Worm (Caenorhabditis elegans) whole organism, L3 larva: ENCODE data around the gene C14B4.2.

ENCODE experiments used
- ceh-16 ChIP-seq: sonication (generic microtip); optimal IDR thresholded peaks from 2 replicates; lab custom pipeline; 2017; ENCODE audit warnings: missing biosample characterization, missing genetic modification characterization
- ceh-28 ChIP-seq: fragments of 150-350 bp; optimal IDR thresholded peaks from 2 replicates; lab custom pipeline; 2014; ENCODE audit warnings: missing biosample characterization, missing genetic modification reagents, missing genetic modification characterization
- ceh-82 ChIP-seq: fragments of 150-350 bp; optimal IDR thresholded peaks from 2 replicates; lab custom pipeline; 2014; ENCODE audit warnings: missing biosample characterization, missing genetic modification characterization
- ceh-9 ChIP-seq: sonication (generic microtip); optimal IDR thresholded peaks from 2 replicates; lab custom pipeline; 2018; ENCODE audit warnings: missing biosample characterization, missing genetic modification characterization
- daf-12 ChIP-seq: fragments of 150-350 bp; optimal IDR thresholded peaks from 2 replicates; lab custom pipeline; 2014; ENCODE audit warnings: missing biosample characterization, missing genetic modification reagents, missing genetic modification characterization
- egl-27 ChIP-seq: sonication (generic microtip); optimal IDR thresholded peaks from 4 replicates; lab custom pipeline; 2017; ENCODE audit warnings: missing biosample characterization, missing genetic modification reagents, missing genetic modification characterization
- elt-1 ChIP-seq: fragments of 150-350 bp; optimal IDR thresholded peaks from 2 replicates; lab custom pipeline; 2014; ENCODE audit warnings: missing biosample characterization, missing genetic modification characterization
- elt-2 ChIP-seq: sonication (generic microtip); optimal IDR thresholded peaks from 2 replicates; lab custom pipeline; 2016; ENCODE audit warnings: missing genetic modification reagents, mild to moderate bottlenecking, missing genetic modification characterization, missing compliant biosample characterization
- elt-3 ChIP-seq, 3 experiments: fragments of 150-350 bp in 1 of 3; sonication (generic microtip) in 2 of 3; optimal IDR thresholded peaks; 2 replicates in 2 of 3; 4 replicates in 1 of 3; lab custom pipeline; 2014 to 2017; ENCODE audit warnings: missing biosample characterization in 3 of 3, missing genetic modification characterization in 3 of 3
- eor-1 ChIP-seq, 2 experiments: fragments of 150-350 bp; optimal IDR thresholded peaks; 2 replicates each; lab custom pipeline; 2014 to 2018; ENCODE audit warnings: missing biosample characterization in 2 of 2, missing genetic modification characterization in 2 of 2
- fkh-10 ChIP-seq: sonication (generic microtip); optimal IDR thresholded peaks from 2 replicates; lab custom pipeline; 2017; ENCODE audit warnings: missing biosample characterization, missing genetic modification reagents, missing genetic modification characterization
- fkh-2 ChIP-seq: fragments of 150-350 bp; optimal IDR thresholded peaks from 2 replicates; lab custom pipeline; 2014; ENCODE audit warnings: missing biosample characterization, missing genetic modification reagents, missing genetic modification characterization
- fos-1 ChIP-seq: fragments of 150-350 bp; optimal IDR thresholded peaks from 2 replicates; lab custom pipeline; 2014; ENCODE audit warnings: missing biosample characterization, missing genetic modification characterization
- hmg-11 ChIP-seq: sonication (generic microtip); optimal IDR thresholded peaks from 2 replicates; lab custom pipeline; 2016; ENCODE audit warnings: missing genetic modification characterization, missing compliant biosample characterization
- lin-15B ChIP-seq: fragments of 150-350 bp; optimal IDR thresholded peaks from 2 replicates; lab custom pipeline; 2014; ENCODE audit warnings: missing biosample characterization, missing genetic modification characterization
- mdl-1 ChIP-seq: fragments of 150-350 bp; optimal IDR thresholded peaks from 2 replicates; lab custom pipeline; 2014; ENCODE audit warnings: missing biosample characterization, missing genetic modification characterization
- mml-1 ChIP-seq: fragments of 150-350 bp; sonication (generic microtip); optimal IDR thresholded peaks from 3 replicates; lab custom pipeline; 2014; ENCODE audit warnings: missing biosample characterization, missing genetic modification characterization
- nfya-1 ChIP-seq: sonication (generic microtip); optimal IDR thresholded peaks from 2 replicates; lab custom pipeline; 2017; ENCODE audit warnings: missing genetic modification characterization, mild to moderate bottlenecking, missing compliant biosample characterization, antibody characterized with exemption, moderate library complexity; ENCODE audit not compliant: insufficient read depth
- nhr-12 ChIP-seq: fragments of 150-350 bp; optimal IDR thresholded peaks from 2 replicates; lab custom pipeline; 2014; ENCODE audit warnings: missing biosample characterization, missing genetic modification characterization
- nhr-25 ChIP-seq: sonication (generic microtip); optimal IDR thresholded peaks from 2 replicates; lab custom pipeline; 2017; ENCODE audit warnings: missing biosample characterization, missing genetic modification characterization
- nhr-28 ChIP-seq: fragments of 150-350 bp; optimal IDR thresholded peaks from 2 replicates; lab custom pipeline; 2014; ENCODE audit warnings: missing biosample characterization, missing genetic modification characterization
- nhr-67 ChIP-seq: fragments of 150-350 bp; optimal IDR thresholded peaks from 2 replicates; lab custom pipeline; 2014; ENCODE audit warnings: missing biosample characterization, missing genetic modification characterization
- nhr-77 ChIP-seq: fragments of 150-350 bp; optimal IDR thresholded peaks from 2 replicates; lab custom pipeline; 2014; ENCODE audit warnings: missing biosample characterization, missing genetic modification characterization
- pha-4 ChIP-seq: fragments of 150-350 bp; optimal IDR thresholded peaks from 2 replicates; lab custom pipeline; 2014; ENCODE audit warnings: missing biosample characterization, missing genetic modification reagents, missing genetic modification characterization
- pqm-1 ChIP-seq: fragments of 150-350 bp; optimal IDR thresholded peaks from 2 replicates; lab custom pipeline; 2017; ENCODE audit warnings: missing biosample characterization, missing genetic modification characterization, inconsistent platforms
- skn-1 ChIP-seq: fragments of 150-350 bp; optimal IDR thresholded peaks from 2 replicates; lab custom pipeline; 2014; ENCODE audit warnings: missing biosample characterization, missing genetic modification characterization
- snpc-4 ChIP-seq: fragments of 150-350 bp; optimal IDR thresholded peaks from 2 replicates; lab custom pipeline; 2014; ENCODE audit warnings: missing biosample characterization, missing genetic modification characterization
- tbx-2 ChIP-seq: sonication (generic microtip); optimal IDR thresholded peaks from 2 replicates; lab custom pipeline; 2016; ENCODE audit warnings: mild to moderate bottlenecking, missing genetic modification characterization, missing compliant biosample characterization
- unc-39 ChIP-seq: sonication (generic microtip); optimal IDR thresholded peaks from 4 replicates; lab custom pipeline; 2017; ENCODE audit warnings: missing biosample characterization, missing genetic modification characterization
- unc-62 ChIP-seq: fragments of 150-350 bp; sonication (generic microtip); optimal IDR thresholded peaks from 4 replicates; lab custom pipeline; 2014; ENCODE audit warnings: missing biosample characterization, missing genetic modification reagents, missing genetic modification characterization
- zag-1 ChIP-seq: fragments of 150-350 bp; optimal IDR thresholded peaks from 2 replicates; lab custom pipeline; 2014; ENCODE audit warnings: missing biosample characterization, missing genetic modification characterization
- ztf-11 ChIP-seq: fragments of 150-350 bp; optimal IDR thresholded peaks from 2 replicates; lab custom pipeline; 2014; ENCODE audit warnings: missing biosample characterization, missing genetic modification characterization

Gene C14B4.2

ce11 chrV:19401429-19401828, 39.0 kb upstream of the C14B4.2 start:
- no peak for TF ChIP-seq ceh-16 (tag; lab: Kevin White, UChicago)
- TF ChIP-seq elt-2 (tag; lab: Kevin White, UChicago), result peak; percentile 52
- TF ChIP-seq pha-4 (tag; lab: Kevin White, UChicago), result peak; percentile 27
- TF ChIP-seq pqm-1 (tag; lab: Kevin White, UChicago), result peak; percentile 53
- no peak for TF ChIP-seq ceh-9 (tag; lab: Kevin White, UChicago)

DNA sequence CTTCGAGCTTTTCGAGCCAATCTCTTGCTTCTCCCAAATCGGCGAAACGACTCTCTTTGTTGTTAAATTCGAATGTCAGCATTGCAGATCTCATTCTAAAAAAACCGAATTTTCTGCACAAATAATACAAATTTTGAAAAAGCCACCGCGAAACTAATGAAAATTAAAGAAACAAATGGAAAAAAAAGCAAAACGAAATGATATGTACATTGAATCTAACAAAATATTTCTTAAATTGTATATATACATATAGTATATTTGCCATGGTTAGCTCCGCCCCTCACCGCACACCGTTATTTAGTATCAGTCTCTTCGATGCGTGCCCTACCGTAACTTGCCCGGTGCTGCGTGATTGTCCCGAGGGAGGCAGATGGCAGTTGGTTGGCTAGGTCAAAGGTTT, 38.2 kb upstream of the C14B4.2 start, which contains the start of gene srw-86:
srw-86 (minus strand) TSS at position 101 of the 400 bp plus-strand sequence.
- TF ChIP-seq nhr-12 (tag; lab: Kevin White, UChicago), result no peak
- no peak for TF ChIP-seq nhr-77 (tag; lab: Kevin White, UChicago)
- TF ChIP-seq snpc-4 (tag; lab: Kevin White, UChicago), result no peak
- TF ChIP-seq ztf-11 (tag; lab: Kevin White, UChicago), result no peak
- no peak for TF ChIP-seq mml-1
- TF ChIP-seq, all 47 proteins: peak for 0

- TF ChIP-seq elt-2 (tag; lab: Kevin White, UChicago), result peak; percentile 4
Measured at ce11 chrV:19399282-19399681, 36.8 kb upstream of the C14B4.2 start.

- TF ChIP-seq nhr-12 (tag; lab: Kevin White, UChicago), result no peak
- TF ChIP-seq nhr-77 (tag; lab: Kevin White, UChicago), result no peak
- no peak for TF ChIP-seq fkh-10 (GFP tag; lab: Kevin White, UChicago)
- no peak for TF ChIP-seq skn-1
- no peak for TF ChIP-seq elt-3 (tag; optimal IDR thresholded peaks at IDR 0.05; lab: Kevin White, UChicago)
- TF ChIP-seq nfya-1 (tag; lab: Kevin White, UChicago), result no peak
- no peak for TF ChIP-seq elt-1 (tag; lab: Kevin White, UChicago)
- TF ChIP-seq hmg-11, result no peak
- no peak for TF ChIP-seq nhr-28 (tag; lab: Kevin White, UChicago)
- TF ChIP-seq nhr-67 (tag; lab: Kevin White, UChicago), result no peak
- no peak for TF ChIP-seq tbx-2 (tag; lab: Kevin White, UChicago)
- TF ChIP-seq eor-1 (tag; optimal IDR thresholded peaks at IDR 0.05; lab: Kevin White, UChicago), result no peak
- no peak for TF ChIP-seq lin-15B (tag; lab: Kevin White, UChicago)
- TF ChIP-seq unc-62, result no peak
- TF ChIP-seq zag-1, result no peak
- no peak for TF ChIP-seq egl-27 (tag; lab: Kevin White, UChicago)
- no peak for TF ChIP-seq nhr-25 (tag; lab: Kevin White, UChicago)
- no peak for TF ChIP-seq mdl-1 (tag; lab: Kevin White, UChicago)
Measured at ce11 chrV:19398882-19399281, 36.4 kb upstream of the C14B4.2 start, which contains the start of gene C25F9.13. Gene C25F9.13 (minus strand): TSS chrV:19398982.

DNA sequence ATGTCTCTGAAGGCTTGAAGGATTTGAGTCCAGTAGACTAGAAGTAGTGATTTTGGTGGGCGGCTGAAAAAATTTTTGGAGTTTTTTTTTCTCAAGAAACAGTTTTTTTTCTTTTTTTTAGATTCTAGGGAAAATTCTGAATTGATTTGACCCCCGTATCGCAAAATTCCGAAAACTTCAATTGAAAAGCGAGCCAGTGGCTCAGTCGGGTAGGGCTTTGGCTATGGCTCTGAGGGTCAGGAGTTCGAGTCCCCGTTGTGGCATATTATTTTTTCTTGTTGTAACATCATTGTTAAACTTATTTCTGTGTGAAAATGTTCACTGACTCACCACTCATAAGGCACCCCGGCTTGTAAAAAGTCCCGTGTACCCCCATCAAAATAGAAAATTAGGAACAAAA, 35.9 kb upstream of the C14B4.2 start:
- no peak for TF ChIP-seq ceh-82 (tag; lab: Kevin White, UChicago)
- no peak for TF ChIP-seq unc-39
- no peak for TF ChIP-seq ceh-16 (tag; lab: Kevin White, UChicago)
- TF ChIP-seq pha-4 (tag; lab: Kevin White, UChicago), result no peak
- no peak for TF ChIP-seq egl-27 (tag; lab: Kevin White, UChicago)
- no peak for TF ChIP-seq daf-12 (tag; lab: Kevin White, UChicago)
- TF ChIP-seq fos-1 (tag; lab: Kevin White, UChicago), result no peak
- no peak for TF ChIP-seq snpc-4 (tag; lab: Kevin White, UChicago)
- TF ChIP-seq unc-62, result no peak
- TF ChIP-seq ceh-9 (tag; lab: Kevin White, UChicago), result no peak
- no peak for TF ChIP-seq elt-1 (tag; lab: Kevin White, UChicago)
- no peak for TF ChIP-seq hmg-11
- TF ChIP-seq, all 47 proteins: peak for 0

ce11 chrV:19396576-19397313, 34.3 kb upstream of the C14B4.2 start:
- TF ChIP-seq nhr-67 (tag; lab: Kevin White, UChicago) (no peak), daf-12 (tag; lab: Kevin White, UChicago) (no peak), elt-3 (tag; optimal IDR thresholded peaks at IDR 0.05; lab: Kevin White, UChicago) (no peak), fkh-2 (tag; lab: Kevin White, UChicago) (no peak), nhr-28 (tag; lab: Kevin White, UChicago) (no peak), lin-15B (tag; lab: Kevin White, UChicago) (no peak), pha-4 (tag; lab: Kevin White, UChicago) (no peak), unc-62 (no peak), elt-1 (tag; lab: Kevin White, UChicago) (no peak), fkh-10 (GFP tag; lab: Kevin White, UChicago) (no peak), ceh-28 (tag; lab: Kevin White, UChicago) (no peak), nhr-25 (tag; lab: Kevin White, UChicago) (no peak), egl-27 (tag; lab: Kevin White, UChicago) (no peak), hmg-11 (no peak), fos-1 (tag; lab: Kevin White, UChicago) (no peak), nhr-77 (tag; lab: Kevin White, UChicago) (no peak), mml-1 (no peak)
